Fruit fly (Drosophila melanogaster) whole organism, embryonic: Measurements from ENCODE around the gene TBC1d7.

Experiments
- ATbp ChIP-seq: fragments of 200-800 bp; sonication (Bioruptor generic); optimal IDR thresholded peaks from 2 replicates; lab custom pipeline; 2017; ENCODE audit warnings: missing biosample characterization, mild to moderate bottlenecking, missing genetic modification characterization, missing genetic modification reagents
- BEAF-32 ChIP-seq: fragments of 200-800 bp; sonication (Bioruptor generic); optimal IDR thresholded peaks from 3 replicates; lab custom pipeline; 2017; ENCODE audit warnings: missing biosample characterization, missing genetic modification characterization, mild to moderate bottlenecking, moderate library complexity, missing genetic modification reagents
- CG10267 ChIP-seq: fragments of 200-800 bp; sonication (Bioruptor generic); optimal IDR thresholded peaks from 2 replicates; lab custom pipeline; 2018; ENCODE audit warnings: missing biosample characterization, mild to moderate bottlenecking, missing genetic modification characterization, moderate library complexity
- CG12104 ChIP-seq: fragments of 200-800 bp; sonication (Bioruptor generic); optimal IDR thresholded peaks from 3 replicates; lab custom pipeline; 2016; ENCODE audit warnings: missing biosample characterization, missing genetic modification characterization
- CG12942 ChIP-seq: fragments of 200-800 bp; sonication (Bioruptor generic); optimal IDR thresholded peaks from 3 replicates; lab custom pipeline; 2016; ENCODE audit warnings: missing biosample characterization, missing genetic modification characterization
- CG13287 ChIP-seq: fragments of 200-800 bp; sonication (Bioruptor generic); IDR thresholded peaks from 2 replicates; pipeline ENCODE4 v1.3.6; 2022; ENCODE audit warnings: missing biosample characterization, missing genetic modification characterization; ENCODE audit not compliant: partially characterized antibody
- CG14014 ChIP-seq: fragments of 200-800 bp; sonication (Bioruptor generic); IDR thresholded peaks from 2 replicates; pipeline ENCODE4 v1.3.6; 2022; ENCODE audit warnings: missing biosample characterization, missing genetic modification characterization
- CG14710 ChIP-seq: fragments of 200-800 bp; sonication (Bioruptor generic); optimal IDR thresholded peaks from 3 replicates; lab custom pipeline; 2019; ENCODE audit warnings: missing biosample characterization, mild to moderate bottlenecking, missing genetic modification characterization, moderate library complexity
- CG1603 ChIP-seq: fragments of 200-800 bp; sonication (Bioruptor generic); optimal IDR thresholded peaks from 2 replicates; lab custom pipeline; 2019; ENCODE audit warnings: missing biosample characterization, mild to moderate bottlenecking, missing genetic modification characterization, moderate library complexity
- CG16815 ChIP-seq: fragments of 200-800 bp; sonication (Bioruptor generic); optimal IDR thresholded peaks from 3 replicates; lab custom pipeline; 2017; ENCODE audit warnings: missing biosample characterization, mild to moderate bottlenecking, missing genetic modification characterization
- CG17385 ChIP-seq: fragments of 200-800 bp; sonication (Bioruptor generic); optimal IDR thresholded peaks from 3 replicates; lab custom pipeline; 2018; ENCODE audit warnings: missing biosample characterization, mild to moderate bottlenecking, missing genetic modification characterization
- CG32767 ChIP-seq: fragments of 200-800 bp; sonication (Bioruptor generic); IDR thresholded peaks from 2 replicates; pipeline ENCODE4 v1.3.6; 2022; ENCODE audit warnings: missing biosample characterization, missing genetic modification characterization
- CG3407 ChIP-seq: fragments of 200-800 bp; sonication (Bioruptor generic); optimal IDR thresholded peaks from 2 replicates; lab custom pipeline; 2018; ENCODE audit warnings: missing biosample characterization, mild to moderate bottlenecking, missing genetic modification characterization
- CG4424 ChIP-seq: fragments of 200-800 bp; sonication (Bioruptor generic); optimal IDR thresholded peaks from 3 replicates; lab custom pipeline; 2016; ENCODE audit warnings: missing biosample characterization, missing genetic modification characterization
- CG4617 ChIP-seq: fragments of 200-800 bp; sonication (Bioruptor generic); optimal IDR thresholded peaks from 3 replicates; lab custom pipeline; 2016; ENCODE audit warnings: missing biosample characterization, missing genetic modification characterization, borderline replicate concordance
- CG7928 ChIP-seq: fragments of 200-800 bp; sonication (Bioruptor generic); optimal IDR thresholded peaks from 2 replicates; lab custom pipeline; 2017; ENCODE audit warnings: missing biosample characterization, mild to moderate bottlenecking, missing genetic modification characterization
- CkIIα-i1 ChIP-seq: fragments of 200-800 bp; sonication (Bioruptor generic); IDR thresholded peaks from 2 replicates; pipeline ENCODE4 v1.3.6; 2022; ENCODE audit warnings: missing biosample characterization, missing genetic modification characterization
- Deaf1 ChIP-seq: fragments of 200-800 bp; optimal IDR thresholded peaks from 3 replicates; lab custom pipeline; 2019; ENCODE audit warnings: missing biosample characterization, mild to moderate bottlenecking, missing genetic modification characterization, moderate library complexity
- Dek ChIP-seq: fragments of 200-800 bp; sonication (Bioruptor generic); optimal IDR thresholded peaks from 3 replicates; lab custom pipeline; 2019; ENCODE audit warnings: missing biosample characterization, mild to moderate bottlenecking, missing genetic modification characterization, moderate library complexity
- Dip2 ChIP-seq: fragments of 200-800 bp; sonication (Bioruptor generic); IDR thresholded peaks from 2 replicates; pipeline ENCODE4 v1.3.6; 2022; ENCODE audit warnings: missing biosample characterization, missing genetic modification characterization
- Dp ChIP-seq: fragments of 200-800 bp; sonication (Bioruptor generic); optimal IDR thresholded peaks from 2 replicates; lab custom pipeline; 2018; ENCODE audit warnings: missing biosample characterization, mild to moderate bottlenecking, missing genetic modification characterization, moderate library complexity
- Hand ChIP-seq: fragments of 200-800 bp; sonication (Bioruptor generic); optimal IDR thresholded peaks from 2 replicates; lab custom pipeline; 2017; ENCODE audit warnings: mild to moderate bottlenecking, missing biosample characterization, missing genetic modification reagents, missing genetic modification characterization
- Lim3 ChIP-seq: fragments of 200-800 bp; sonication (Bioruptor generic); IDR thresholded peaks from 2 replicates; pipeline ENCODE4 v1.3.6; 2022; ENCODE audit warnings: missing biosample characterization, missing genetic modification characterization
- MBD-R2 ChIP-seq: fragments of 200-800 bp; sonication (Bioruptor generic); IDR thresholded peaks from 2 replicates; pipeline ENCODE4 v1.3.6; 2022; ENCODE audit warnings: missing biosample characterization, missing genetic modification characterization
- Max ChIP-seq: fragments of 200-800 bp; sonication (Bioruptor generic); optimal IDR thresholded peaks from 2 replicates; lab custom pipeline; 2016; ENCODE audit warnings: missing biosample characterization, mild to moderate bottlenecking, missing genetic modification characterization
- Mrtf ChIP-seq: fragments of 200-800 bp; sonication (Bioruptor generic); IDR thresholded peaks from 3 replicates; pipeline ENCODE4 v1.3.6; 2022; ENCODE audit warnings: missing biosample characterization, missing genetic modification characterization
- Sin3A ChIP-seq: fragments of >200 bp; optimal IDR thresholded peaks from 2 replicates; lab custom pipeline; 2018
- Six4 ChIP-seq: fragments of 200-800 bp; sonication (Bioruptor generic); optimal IDR thresholded peaks from 2 replicates; lab custom pipeline; 2016; ENCODE audit warnings: missing biosample characterization, missing genetic modification characterization
- Sox102F ChIP-seq: fragments of 200-800 bp; sonication (Bioruptor generic); optimal IDR thresholded peaks from 2 replicates; lab custom pipeline; 2018; ENCODE audit warnings: missing biosample characterization, mild to moderate bottlenecking, missing genetic modification characterization, moderate library complexity
- Vsx1 ChIP-seq: fragments of 200-800 bp; sonication (Bioruptor generic); optimal IDR thresholded peaks from 2 replicates; lab custom pipeline; 2017; ENCODE audit warnings: missing biosample characterization, mild to moderate bottlenecking, missing genetic modification characterization, missing genetic modification reagents
- YL-1 ChIP-seq: fragments of 200-800 bp; sonication (Bioruptor generic); optimal IDR thresholded peaks from 3 replicates; lab custom pipeline; 2017; ENCODE audit warnings: missing biosample characterization, mild to moderate bottlenecking, missing genetic modification characterization
- bigmax ChIP-seq: fragments of 200-800 bp; sonication (Bioruptor generic); optimal IDR thresholded peaks from 2 replicates; lab custom pipeline; 2018; ENCODE audit warnings: missing biosample characterization, mild to moderate bottlenecking, missing genetic modification characterization
- bowl ChIP-seq: fragments of 200-800 bp; sonication (Bioruptor generic); IDR thresholded peaks from 2 replicates; pipeline ENCODE4 v1.3.6; 2022; ENCODE audit warnings: missing biosample characterization, missing genetic modification characterization
- cato ChIP-seq: fragments of 200-800 bp; sonication (Bioruptor generic); optimal IDR thresholded peaks from 2 replicates; lab custom pipeline; 2016; ENCODE audit warnings: missing biosample characterization, missing genetic modification characterization, borderline replicate concordance
- chn ChIP-seq: fragments of 200-800 bp; sonication (Bioruptor generic); optimal IDR thresholded peaks from 2 replicates; lab custom pipeline; 2016; ENCODE audit warnings: missing biosample characterization, missing genetic modification characterization
- crol ChIP-seq: fragments of 200-800 bp; sonication (Bioruptor generic); IDR thresholded peaks from 2 replicates; pipeline ENCODE4 v1.3.6; 2022; ENCODE audit warnings: missing biosample characterization, missing genetic modification characterization
- crp ChIP-seq, 2 experiments: fragments of 200-800 bp; sonication (Bioruptor generic); optimal IDR thresholded peaks; 2 replicates in 1 of 2; 3 replicates in 1 of 2; lab custom pipeline; 2017; ENCODE audit warnings: missing biosample characterization in 2 of 2, missing genetic modification characterization in 2 of 2, mild to moderate bottlenecking in 1 of 2, moderate library complexity in 1 of 2
- emc ChIP-seq: fragments of 200-800 bp; sonication (Bioruptor generic); optimal IDR thresholded peaks from 2 replicates; lab custom pipeline; 2016; ENCODE audit warnings: missing biosample characterization, missing genetic modification characterization
- ems ChIP-seq: fragments of 200-800 bp; sonication (Bioruptor generic); optimal IDR thresholded peaks from 3 replicates; lab custom pipeline; 2016; ENCODE audit warnings: missing biosample characterization, missing genetic modification characterization
- hbn ChIP-seq: fragments of 200-800 bp; sonication (Bioruptor generic); IDR thresholded peaks from 2 replicates; pipeline ENCODE4 v1.3.6; 2022; ENCODE audit warnings: missing biosample characterization, missing genetic modification characterization; ENCODE audit not compliant: partially characterized antibody
- kay ChIP-seq: fragments of 200-800 bp; sonication (Bioruptor generic); optimal IDR thresholded peaks from 2 replicates; lab custom pipeline; 2016; ENCODE audit warnings: missing biosample characterization, missing genetic modification characterization
- nmo ChIP-seq: fragments of 200-800 bp; sonication (Bioruptor generic); optimal IDR thresholded peaks from 2 replicates; lab custom pipeline; 2018; ENCODE audit warnings: missing biosample characterization, mild to moderate bottlenecking, missing genetic modification characterization, moderate library complexity
- pho ChIP-seq: fragments of 200-800 bp; sonication (Bioruptor generic); optimal IDR thresholded peaks from 2 replicates; lab custom pipeline; 2016; ENCODE audit warnings: missing biosample characterization, missing genetic modification characterization
- pnt ChIP-seq: fragments of 200-800 bp; sonication (Bioruptor generic); optimal IDR thresholded peaks from 3 replicates; lab custom pipeline; 2016; ENCODE audit warnings: missing biosample characterization, missing genetic modification characterization
- pros ChIP-seq: fragments of 200-800 bp; sonication (Bioruptor generic); optimal IDR thresholded peaks from 3 replicates; lab custom pipeline; 2019; ENCODE audit warnings: missing biosample characterization, mild to moderate bottlenecking, missing genetic modification characterization, moderate library complexity
- row ChIP-seq: fragments of 200-800 bp; sonication (Bioruptor generic); IDR thresholded peaks from 3 replicates; pipeline ENCODE4 v1.3.6; 2022; ENCODE audit warnings: missing biosample characterization, missing genetic modification characterization
- sc ChIP-seq, 3 experiments: fragments of >200 bp in 2 of 3; fragments of 200-800 bp in 1 of 3; sonication (Bioruptor generic) in 1 of 3; optimal IDR thresholded peaks; 2 replicates in 2 of 3; 3 replicates in 1 of 3; lab custom pipeline; 2017; ENCODE audit warnings: mild to moderate bottlenecking in 1 of 3, missing biosample characterization in 1 of 3, missing genetic modification characterization in 1 of 3, missing genetic modification reagents in 1 of 3
- sd ChIP-seq: fragments of 200-800 bp; sonication (Bioruptor generic); optimal IDR thresholded peaks from 3 replicates; lab custom pipeline; 2018; ENCODE audit warnings: missing biosample characterization, mild to moderate bottlenecking, missing genetic modification characterization, moderate library complexity
- so ChIP-seq: fragments of 200-800 bp; sonication (Bioruptor generic); IDR thresholded peaks from 3 replicates; pipeline ENCODE4 v1.3.6; 2022; ENCODE audit warnings: missing biosample characterization, missing genetic modification characterization
- sqz ChIP-seq: fragments of 200-800 bp; sonication (Bioruptor generic); optimal IDR thresholded peaks from 3 replicates; lab custom pipeline; 2018; ENCODE audit warnings: missing biosample characterization, mild to moderate bottlenecking, missing genetic modification characterization
- tx ChIP-seq: fragments of 200-800 bp; sonication (Bioruptor generic); optimal IDR thresholded peaks from 2 replicates; lab custom pipeline; 2016; ENCODE audit warnings: missing biosample characterization, missing genetic modification characterization
- unpg ChIP-seq: fragments of 200-800 bp; sonication (Bioruptor generic); optimal IDR thresholded peaks from 3 replicates; lab custom pipeline; 2018; ENCODE audit warnings: missing biosample characterization, mild to moderate bottlenecking, missing genetic modification characterization, moderate library complexity

The TBC1d7 gene

DNA sequence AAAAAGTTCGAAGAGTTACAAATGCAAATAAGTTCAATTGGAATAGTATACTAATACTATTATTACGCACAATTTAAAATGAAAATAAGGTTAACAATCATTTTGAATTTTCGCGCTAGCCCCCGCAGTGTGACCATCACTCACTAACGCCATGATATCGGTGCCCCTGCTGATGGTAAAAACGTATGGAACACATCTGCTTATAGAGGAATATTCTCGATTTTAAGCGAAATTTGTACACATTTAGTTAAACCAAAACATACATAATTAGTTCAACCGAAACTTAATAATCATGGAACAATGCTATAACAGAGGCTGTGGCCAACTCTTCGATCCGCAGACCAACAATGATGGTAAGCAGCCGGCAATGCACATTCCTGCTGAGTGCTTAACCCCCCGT is 24.7 kb downstream of the TBC1d7 start, which contains the start of gene mora (continued):
- TF ChIP-seq so (GFP tag; lab: Robert Waterston, UW) (no peak), BEAF-32 (peak; percentile 47), Vsx1 (no peak), crol (0 out of 2 replicates have a peak, but pooled peaks have one; percentile 32), kay (no peak), CG7928 (GFP tag; lab: Kevin White, UChicago) (no peak), MBD-R2 (GFP tag; lab: Robert Waterston, UW) (peak; percentile 36; the same call in 1 of the 2 replicates), CG13287 (GFP tag; lab: Robert Waterston, UW) (peak; percentile 49), Lim3 (GFP tag; lab: Robert Waterston, UW) (no peak), CkIIα-i1 (GFP tag; lab: Robert Waterston, UW) (no peak), sd (tag; lab: Kevin White, UChicago) (peak; percentile 48), CG14710 (tag; lab: Kevin White, UChicago) (peak; percentile 40), CG32767 (GFP tag; lab: Robert Waterston, UW) (no peak), CG10267 (peak; percentile 22), Dip2 (GFP tag; lab: Robert Waterston, UW) (no peak), crp (GFP tag; optimal IDR thresholded peaks at IDR 0.05; lab: Kevin White, UChicago) (peak in 1 of 2 experiments; percentile 69), nmo (GFP tag; lab: Kevin White, UChicago) (no peak), CG4617 (peak; percentile 69), Mrtf (no peak), bigmax (peak; percentile 13), ATbp (no peak), YL-1 (peak; percentile 72), Sin3A (lab: Kevin White, UChicago) (peak; percentile 40), emc (no peak), row (peak; percentile 11; the same call in 1 of the 3 replicates), CG1603 (tag; lab: Kevin White, UChicago) (peak; percentile 59), chn (GFP tag; lab: Kevin White, UChicago) (no peak), pnt (GFP tag; lab: Kevin White, UChicago) (no peak), pros (GFP tag; lab: Kevin White, UChicago) (no peak), Hand (no peak), CG4424 (GFP tag; lab: Kevin White, UChicago) (no peak), CG14014 (GFP tag; lab: Robert Waterston, UW) (no peak), Deaf1 (tag; lab: Kevin White, UChicago) (no peak), bowl (GFP tag; lab: Robert Waterston, UW) (no peak), Dp (GFP tag; lab: Kevin White, UChicago) (peak; percentile 93), unpg (GFP tag; lab: Kevin White, UChicago) (no peak), CG12942 (GFP tag; lab: Kevin White, UChicago) (no peak), CG17385 (GFP tag; lab: Kevin White, UChicago) (no peak), pho (GFP tag; lab: Kevin White, UChicago) (no peak), Six4 (GFP tag; lab: Kevin White, UChicago) (no peak)

DNA sequence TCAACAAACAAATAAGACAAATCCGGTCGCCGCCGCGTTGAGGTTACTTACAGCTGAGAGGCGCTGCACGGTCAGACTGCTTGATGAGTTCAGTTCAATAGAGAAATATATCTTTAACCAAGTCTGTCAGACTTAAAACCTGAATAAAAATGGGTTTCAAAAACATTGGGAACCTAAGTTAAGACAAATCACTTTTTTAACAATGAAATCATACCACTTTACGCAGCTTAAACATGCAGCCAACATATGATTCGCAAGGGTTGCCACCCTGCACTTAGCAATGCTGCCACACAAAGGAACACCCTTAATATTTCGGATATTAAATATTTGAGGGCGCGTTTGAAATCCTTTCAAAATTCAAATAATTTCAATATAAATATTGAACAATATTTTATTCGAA is 27.1 kb downstream of the TBC1d7 start, which contains the start of gene CG5515:
TSS of gene CG5515 (minus strand) at position 278 of the 400 bp plus-strand sequence.
- TF ChIP-seq tx (peak; percentile 79), hbn (peak; percentile 55; the same call in 1 of the 2 replicates), ems (peak; percentile 66), CG12104 (peak; percentile 56), sqz (GFP tag; lab: Kevin White, UChicago) (no peak), Max (GFP tag; lab: Kevin White, UChicago) (peak; percentile 71), CG16815 (GFP tag; lab: Kevin White, UChicago) (peak; percentile 69), cato (peak; percentile 61), nmo (GFP tag; lab: Kevin White, UChicago) (peak; percentile 87), Dek (peak; percentile 29), Sox102F (GFP tag; lab: Kevin White, UChicago) (peak; percentile 88), CG7928 (GFP tag; lab: Kevin White, UChicago) (peak; percentile 2), sc (optimal IDR thresholded peaks at IDR 0.05; lab: Kevin White, UChicago) (no peak), sc (GFP tag; optimal IDR thresholded peaks at IDR 0.05; lab: Kevin White, UChicago) (peak; percentile 20), CG3407 (GFP tag; lab: Kevin White, UChicago) (peak; percentile 36)
